Fruit fly (Drosophila melanogaster): ENCODE data around the gene mthl9.

The mthl9 gene

DNA sequence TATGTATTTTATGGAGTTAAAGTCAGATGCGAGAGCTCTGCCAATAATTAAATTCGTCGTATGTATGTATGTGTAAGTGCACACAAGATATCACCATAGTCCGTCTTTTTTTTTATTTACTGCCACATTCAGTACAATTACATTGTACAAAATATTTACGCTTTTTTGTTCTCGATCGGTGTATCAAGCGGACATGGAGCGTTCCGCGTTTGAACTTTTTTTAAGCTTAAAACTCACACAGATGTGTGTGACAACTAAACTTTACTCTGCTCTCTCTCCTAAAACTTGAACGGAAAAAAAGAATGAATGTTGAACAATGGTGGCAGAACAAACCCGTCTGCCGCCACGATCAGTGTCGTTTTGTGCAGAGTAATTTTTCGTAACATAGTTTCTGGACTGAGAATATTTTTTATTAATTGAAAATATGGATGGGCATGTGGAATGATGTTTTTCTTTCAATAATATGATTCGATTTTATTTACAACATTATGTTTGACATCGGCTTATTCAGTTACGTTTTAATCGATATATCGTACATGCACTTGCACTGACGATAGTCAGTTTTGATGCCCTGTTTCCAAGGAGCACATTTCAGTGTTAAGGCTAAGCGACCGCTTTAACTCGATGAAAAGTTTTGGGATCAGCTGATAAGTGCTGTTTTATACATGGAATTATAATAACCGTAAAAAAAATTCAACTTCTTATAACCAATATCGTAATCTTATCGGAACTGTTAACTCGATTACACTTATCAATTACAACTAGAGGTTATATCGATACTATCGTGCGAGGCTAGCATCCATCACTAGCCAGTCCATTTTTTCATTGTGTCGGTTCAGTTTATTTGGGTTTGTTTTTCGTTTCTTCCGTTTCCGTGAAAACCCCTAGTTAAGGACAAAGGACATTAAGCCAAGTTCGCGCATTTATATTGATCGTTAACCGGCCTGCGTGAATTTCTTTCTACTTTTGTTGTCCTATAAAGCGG is 14.8 kb upstream of the mthl9 start, which contains the start of gene mth (continued):
- peak; percentile 69 for TF ChIP-seq lz (GFP tag; optimal IDR thresholded peaks at IDR 0.05)
- peak; percentile 45 for TF ChIP-seq topi (GFP tag; optimal IDR thresholded peaks at IDR 0.05)
- TF ChIP-seq CG11902 (GFP tag; optimal IDR thresholded peaks at IDR 0.05): no peak
- TF ChIP-seq CG4318 (GFP tag; optimal IDR thresholded peaks at IDR 0.05): no peak
- TF ChIP-seq Eip75B (GFP tag; optimal IDR thresholded peaks at IDR 0.05): no peak
- no peak for TF ChIP-seq CG8632 (GFP tag; optimal IDR thresholded peaks at IDR 0.05)
- no peak for TF ChIP-seq Gug (GFP tag; IDR thresholded peaks at IDR 0.05)
- TF ChIP-seq CG6792 (GFP tag; optimal IDR thresholded peaks at IDR 0.05): no peak
- TF ChIP-seq spab (GFP tag; optimal IDR thresholded peaks at IDR 0.05): no peak
- 0 out of 2 replicates have a peak, but pooled peaks have one; percentile 9 for TF ChIP-seq CG11294 (GFP tag; IDR thresholded peaks at IDR 0.05)
- TF ChIP-seq CG10669 (GFP tag; optimal IDR thresholded peaks at IDR 0.05): no peak
- TF ChIP-seq net (GFP tag; optimal IDR thresholded peaks at IDR 0.05): peak; percentile 28
- TF ChIP-seq CG7368 (GFP tag; optimal IDR thresholded peaks at IDR 0.05): peak; percentile 4
- TF ChIP-seq Ets96B (tag; optimal IDR thresholded peaks at IDR 0.05): peak; percentile 13
- TF ChIP-seq CG34406 (GFP tag; optimal IDR thresholded peaks at IDR 0.05): no peak
- no peak for TF ChIP-seq CG11762 (GFP tag; optimal IDR thresholded peaks at IDR 0.05; ENCODE audit: insufficient read depth)
- TF ChIP-seq CG6854 (GFP tag; optimal IDR thresholded peaks at IDR 0.05): peak; percentile 55
- no peak for TF ChIP-seq salr (GFP tag; optimal IDR thresholded peaks at IDR 0.05)
- no peak for TF ChIP-seq fd59A (GFP tag; optimal IDR thresholded peaks at IDR 0.05)
- peak; percentile 6 for TF ChIP-seq Sox15 (GFP tag; optimal IDR thresholded peaks at IDR 0.05)
- peak; percentile 66 for TF ChIP-seq Sox14 (GFP tag; optimal IDR thresholded peaks at IDR 0.05)

DNA sequence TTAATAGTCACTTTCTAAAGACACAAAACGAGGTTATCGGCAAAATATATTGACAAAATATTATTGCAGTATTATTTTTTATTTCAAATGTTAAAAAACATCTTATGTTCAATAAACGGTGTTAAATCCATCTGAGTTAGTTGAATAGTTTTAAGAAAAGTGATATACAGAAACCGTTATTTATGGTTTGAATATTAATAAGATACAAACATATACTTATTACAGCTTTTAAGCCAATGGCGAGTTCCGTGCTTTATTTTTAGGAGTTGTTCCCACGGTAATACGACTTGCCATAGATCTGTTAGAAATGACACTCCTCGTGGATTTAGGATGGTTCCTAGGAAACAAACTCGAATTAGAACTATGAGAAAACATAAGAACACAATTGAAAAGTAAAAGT is 11.2 kb upstream of the mthl9 start:
- TF ChIP-seq Smox (GFP tag; optimal IDR thresholded peaks at IDR 0.05): no peak
- peak; percentile 62 for TF ChIP-seq Eip78C (GFP tag)
- TF ChIP-seq CG11762 (GFP tag; optimal IDR thresholded peaks at IDR 0.05; ENCODE audit: insufficient read depth): no peak
- TF ChIP-seq CG6163 (GFP tag; IDR thresholded peaks at IDR 0.05): no peak

DNA sequence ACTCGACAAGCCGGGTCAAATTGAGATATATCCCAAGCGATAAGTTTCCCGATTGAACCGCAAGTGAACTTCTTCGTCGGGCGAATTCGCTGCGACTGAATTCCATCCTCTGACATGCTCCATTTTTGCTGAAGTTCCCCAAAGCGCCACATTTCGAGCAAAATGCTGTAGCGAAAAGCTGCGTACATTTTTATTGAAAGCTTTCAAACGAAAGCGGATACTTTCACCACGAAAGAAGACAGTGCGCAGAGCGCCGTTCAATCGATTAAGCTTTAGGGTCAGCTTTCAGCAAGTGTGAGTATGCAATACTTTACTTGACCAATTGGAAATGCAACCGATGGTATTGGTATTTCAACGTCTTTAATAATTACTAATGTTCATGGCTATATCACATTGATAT is 10.7 kb upstream of the mthl9 start, which contains the start of gene mthl10:
Gene mthl10, minus strand, starts transcription at position 77 of the 400 bp plus-strand sequence.
- no peak for TF ChIP-seq CG8632 (GFP tag; optimal IDR thresholded peaks at IDR 0.05)

DNA sequence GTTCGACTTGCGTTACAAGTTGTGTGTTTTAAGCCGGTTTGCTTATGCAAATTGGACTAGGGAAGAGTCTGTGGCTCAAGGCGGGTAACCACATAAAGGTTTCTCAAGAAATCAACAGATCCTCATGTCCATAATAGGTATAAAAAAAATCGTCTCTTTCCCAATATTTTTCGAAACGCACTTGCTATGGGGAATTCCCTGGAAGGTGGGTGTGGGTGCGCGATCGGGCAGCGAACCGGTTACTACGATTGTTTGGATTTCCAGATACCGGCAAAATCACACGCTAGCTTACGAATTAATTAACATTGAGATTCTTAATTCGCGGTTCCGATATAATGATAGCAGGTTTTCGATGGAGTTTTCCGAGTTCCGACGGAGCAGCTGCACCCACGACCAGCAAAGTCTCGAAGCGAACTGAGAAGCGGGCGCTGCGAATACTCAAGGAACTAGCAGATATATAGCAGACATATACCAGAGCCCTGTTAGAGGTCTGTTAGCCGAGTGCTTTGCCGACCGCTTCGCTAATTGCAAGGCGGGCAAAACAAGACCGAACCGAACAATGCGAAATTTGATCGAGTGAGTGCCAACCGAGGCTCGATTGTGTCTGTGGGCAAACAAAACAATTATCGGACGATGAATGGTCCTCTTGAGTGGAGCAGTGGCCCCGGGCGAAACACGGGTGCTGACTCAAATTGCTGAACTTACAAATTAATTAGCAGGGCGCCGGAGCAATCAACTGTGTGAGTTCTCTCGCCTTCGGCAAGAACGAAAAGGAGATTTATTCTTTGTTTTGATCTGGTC is 9.1 kb upstream of the mthl9 start:
- no peak for TF ChIP-seq vri (GFP tag; optimal IDR thresholded peaks at IDR 0.05)
- no peak for TF ChIP-seq eg (GFP tag; IDR thresholded peaks at IDR 0.05)
- TF ChIP-seq ss (GFP tag; optimal IDR thresholded peaks at IDR 0.05): peak in 1 of 2 experiments; percentile 10
- no peak for TF ChIP-seq OdsH (GFP tag; optimal IDR thresholded peaks at IDR 0.05)
- TF ChIP-seq Met (GFP tag; optimal IDR thresholded peaks at IDR 0.05): no peak
- no peak for TF ChIP-seq Blimp-1 (GFP tag; optimal IDR thresholded peaks at IDR 0.05)
- no peak for TF ChIP-seq CG8319 (GFP tag; optimal IDR thresholded peaks at IDR 0.05)
- TF ChIP-seq CG7368 (GFP tag; optimal IDR thresholded peaks at IDR 0.05): no peak
- TF ChIP-seq esn (GFP tag; optimal IDR thresholded peaks at IDR 0.05): no peak
- TF ChIP-seq CG31627 (GFP tag; optimal IDR thresholded peaks at IDR 0.05): no peak
- TF ChIP-seq CG15336 (GFP tag; IDR thresholded peaks at IDR 0.05): peak; percentile 19; the same call in 1 of the 2 replicates
- no peak for TF ChIP-seq Eip93F (GFP tag; optimal IDR thresholded peaks at IDR 0.05)
- TF ChIP-seq Gug (GFP tag; IDR thresholded peaks at IDR 0.05): no peak
- peak; percentile 52; the same call in 2 of the 3 replicates for TF ChIP-seq CG6163 (GFP tag; IDR thresholded peaks at IDR 0.05)
- no peak for TF ChIP-seq CG10631 (GFP tag; optimal IDR thresholded peaks at IDR 0.05)
- TF ChIP-seq Eip78C (GFP tag): peak; percentile 27
- no peak for TF ChIP-seq Hr38 (GFP tag; optimal IDR thresholded peaks at IDR 0.05)
- no peak for TF ChIP-seq pdm3 (GFP tag; optimal IDR thresholded peaks at IDR 0.05)
- TF ChIP-seq CG9139 (GFP tag; optimal IDR thresholded peaks at IDR 0.05): no peak
- TF ChIP-seq Sox14 (GFP tag; optimal IDR thresholded peaks at IDR 0.05): no peak
- TF ChIP-seq Hr4 (GFP tag; optimal IDR thresholded peaks at IDR 0.05): no peak
- no peak for TF ChIP-seq CG34406 (GFP tag; optimal IDR thresholded peaks at IDR 0.05)
- TF ChIP-seq CG6276 (GFP tag; optimal IDR thresholded peaks at IDR 0.05): no peak
- TF ChIP-seq CG10669 (GFP tag; optimal IDR thresholded peaks at IDR 0.05): no peak
- no peak for TF ChIP-seq CG3032 (tag; optimal IDR thresholded peaks at IDR 0.05)
